Fruit fly (Drosophila melanogaster) S2 (cell line): ENCODE data around the gene CG13058.

ENCODE experiments used
- CG8478 ChIP-seq: fragments of >200 bp; optimal IDR thresholded peaks from 2 replicates; lab custom pipeline; 2018
- CTCF ChIP-seq, 2 experiments: fragments of >200 bp; optimal IDR thresholded peaks; 2 replicates each; lab custom pipeline; 2018

- TF ChIP-seq CTCF (optimal IDR thresholded peaks at IDR 0.05; lab: Kevin White, UChicago) (no peak), CG8478 (lab: Kevin White, UChicago) (no peak)
Measured at dm6 chr3L:16349686-16350085, 21.0 kb downstream of the CG13058 start.
